Worm (Caenorhabditis elegans) whole organism, young adult: ENCODE measurements around the gene W01A11.1.

Source experiments
- F39B2.1 ChIP-seq: fragments of 200-800 bp; sonication (Bioruptor generic); IDR thresholded peaks from 2 replicates; pipeline ENCODE4 v1.3.6; 2022; ENCODE audit warnings: missing genetic modification reagents, missing genetic modification characterization, missing compliant biosample characterization
- Y53F4B.3 ChIP-seq: fragments of 200-800 bp; sonication (Bioruptor generic); IDR thresholded peaks from 2 replicates; pipeline ENCODE4 v1.3.6; 2022; ENCODE audit warnings: missing genetic modification reagents, missing genetic modification characterization, missing compliant biosample characterization
- dpl-1 ChIP-seq: fragments of 150-350 bp; optimal IDR thresholded peaks from 2 replicates; lab custom pipeline; 2014; ENCODE audit warnings: missing biosample characterization, missing genetic modification reagents, missing genetic modification characterization
- ekl-4 ChIP-seq: fragments of 200-800 bp; sonication (Bioruptor generic); IDR thresholded peaks from 2 replicates; pipeline ENCODE4 v1.3.6; 2022; ENCODE audit warnings: missing genetic modification reagents, missing genetic modification characterization, missing compliant biosample characterization
- hmg-1.2 ChIP-seq: fragments of 200-800 bp; sonication (Bioruptor generic); IDR thresholded peaks from 2 replicates; pipeline ENCODE4 v1.3.6; 2022; ENCODE audit warnings: missing genetic modification reagents, missing genetic modification characterization, missing compliant biosample characterization
- madf-6 ChIP-seq: fragments of 200-800 bp; sonication (Bioruptor generic); IDR thresholded peaks from 2 replicates; pipeline ENCODE4 v1.3.6; 2022; ENCODE audit warnings: missing genetic modification reagents, missing genetic modification characterization, missing compliant biosample characterization
- repo-1 ChIP-seq: sonication (generic microtip); optimal IDR thresholded peaks from 2 replicates; lab custom pipeline; 2017; ENCODE audit warnings: mild to moderate bottlenecking, missing genetic modification characterization, missing compliant biosample characterization
- sea-2 ChIP-seq: fragments of 200-800 bp; sonication (Bioruptor generic); IDR thresholded peaks from 2 replicates; pipeline ENCODE4 v1.3.6; 2022; ENCODE audit warnings: missing genetic modification characterization, missing compliant biosample characterization
- snpc-1.1 ChIP-seq: sonication (generic microtip); optimal IDR thresholded peaks from 2 replicates; lab custom pipeline; 2017; ENCODE audit warnings: missing genetic modification characterization, mild to moderate bottlenecking, missing compliant biosample characterization, antibody characterized with exemption, moderate library complexity, missing genotype, missing genetic modification reagents; ENCODE audit not compliant: insufficient read depth
- snpc-1.3 ChIP-seq: sonication (generic microtip); optimal IDR thresholded peaks from 2 replicates; lab custom pipeline; 2017; ENCODE audit warnings: missing genetic modification characterization, mild to moderate bottlenecking, missing compliant biosample characterization, antibody characterized with exemption, moderate library complexity, missing genotype, missing genetic modification reagents; ENCODE audit not compliant: insufficient read depth
- snpc-4 ChIP-seq, 5 experiments: fragments of 150-350 bp in 1 of 5; sonication (generic microtip) in 4 of 5; optimal IDR thresholded peaks; 2 replicates each; lab custom pipeline; 2014 to 2018; ENCODE audit warnings: missing genetic modification characterization in 5 of 5, missing biosample characterization in 3 of 5, antibody characterized with exemption in 2 of 5, mild to moderate bottlenecking in 2 of 5, missing compliant biosample characterization in 2 of 5, missing genotype in 2 of 5, moderate library complexity in 2 of 5, missing genetic modification reagents in 1 of 5
- ztf-22 ChIP-seq: fragments of 200-800 bp; sonication (Bioruptor generic); optimal IDR thresholded peaks from 2 replicates; lab custom pipeline; 2018; ENCODE audit warnings: mild to moderate bottlenecking, missing genetic modification characterization, moderate library complexity, missing compliant biosample characterization

ce11 chrV:6493821-6494220 is 5.2 kb upstream of the W01A11.1 start, which contains the start of gene cpt-6:
- TF ChIP-seq snpc-4 (GFP tag; optimal IDR thresholded peaks at IDR 0.05; lab: Kevin White, UChicago) = no peak
- no peak for TF ChIP-seq snpc-4 (tag; optimal IDR thresholded peaks at IDR 0.05; lab: Kevin White, UChicago)
- TF ChIP-seq snpc-1.3 (tag; lab: Kevin White, UChicago) = no peak
- no peak for TF ChIP-seq madf-6 (GFP tag; lab: Robert Waterston, UW)
- no peak for TF ChIP-seq Y53F4B.3
- no peak for TF ChIP-seq repo-1
- no peak for TF ChIP-seq snpc-1.1 (tag; lab: Kevin White, UChicago)
- no peak for TF ChIP-seq F39B2.1
- no peak for TF ChIP-seq dpl-1 (GFP tag; lab: Kevin White, UChicago)
- TF ChIP-seq ztf-22 (GFP tag; lab: Kevin White, UChicago) = no peak
- no peak for TF ChIP-seq ekl-4
- no peak for TF ChIP-seq sea-2
- TF ChIP-seq hmg-1.2 (GFP tag; lab: Robert Waterston, UW) = no peak
